Fruit fly (Drosophila melanogaster) whole organism, embryonic: ENCODE measurements around the gene CG1998.

Experiments
- Asciz ChIP-seq: fragments of 200-800 bp; sonication (Bioruptor generic); optimal IDR thresholded peaks from 2 replicates; lab custom pipeline; 2017; ENCODE audit warnings: missing biosample characterization, mild to moderate bottlenecking, missing genetic modification characterization, missing genetic modification reagents
- Atf3 ChIP-seq: fragments of 200-800 bp; sonication (Bioruptor generic); optimal IDR thresholded peaks from 3 replicates; lab custom pipeline; 2016; ENCODE audit warnings: missing biosample characterization, missing genetic modification characterization
- B-H1 ChIP-seq: fragments of 200-800 bp; sonication (Bioruptor generic); IDR thresholded peaks from 3 replicates; pipeline ENCODE4 v1.3.6; 2022; ENCODE audit warnings: missing biosample characterization, missing genetic modification characterization
- CG10267 ChIP-seq: fragments of 200-800 bp; sonication (Bioruptor generic); optimal IDR thresholded peaks from 2 replicates; lab custom pipeline; 2018; ENCODE audit warnings: missing biosample characterization, mild to moderate bottlenecking, missing genetic modification characterization, moderate library complexity
- CG10543 ChIP-seq: fragments of 200-800 bp; sonication (Bioruptor generic); optimal IDR thresholded peaks from 3 replicates; lab custom pipeline; 2017; ENCODE audit warnings: missing biosample characterization, mild to moderate bottlenecking, missing genetic modification characterization, moderate library complexity
- CG14014 ChIP-seq: fragments of 200-800 bp; sonication (Bioruptor generic); IDR thresholded peaks from 2 replicates; pipeline ENCODE4 v1.3.6; 2022; ENCODE audit warnings: missing biosample characterization, missing genetic modification characterization
- CG14860 ChIP-seq: fragments of 200-800 bp; sonication (Bioruptor generic); IDR thresholded peaks from 3 replicates; pipeline ENCODE4 v1.3.6; 2022; ENCODE audit warnings: missing biosample characterization, missing genetic modification characterization; ENCODE audit not compliant: partially characterized antibody
- CG15514 ChIP-seq: fragments of 200-800 bp; sonication (Bioruptor generic); optimal IDR thresholded peaks from 3 replicates; lab custom pipeline; 2017; ENCODE audit warnings: missing biosample characterization, missing genetic modification characterization, mild to moderate bottlenecking, moderate library complexity, missing genetic modification reagents
- CG15601 ChIP-seq: fragments of 200-800 bp; sonication (Bioruptor generic); optimal IDR thresholded peaks from 3 replicates; lab custom pipeline; 2019; ENCODE audit warnings: missing biosample characterization, mild to moderate bottlenecking, missing genetic modification characterization, moderate library complexity
- CG1603 ChIP-seq: fragments of 200-800 bp; sonication (Bioruptor generic); optimal IDR thresholded peaks from 2 replicates; lab custom pipeline; 2019; ENCODE audit warnings: missing biosample characterization, mild to moderate bottlenecking, missing genetic modification characterization, moderate library complexity
- CG17802 ChIP-seq: fragments of 200-800 bp; sonication (Bioruptor generic); optimal IDR thresholded peaks from 2 replicates; lab custom pipeline; 2018; ENCODE audit warnings: missing biosample characterization, mild to moderate bottlenecking, missing genetic modification characterization, moderate library complexity
- CG18262 ChIP-seq: fragments of 200-800 bp; optimal IDR thresholded peaks from 3 replicates; lab custom pipeline; 2019; ENCODE audit warnings: missing biosample characterization, mild to moderate bottlenecking, missing genetic modification characterization, moderate library complexity
- CG2712 ChIP-seq: fragments of 200-800 bp; optimal IDR thresholded peaks from 3 replicates; lab custom pipeline; 2019; ENCODE audit warnings: missing biosample characterization, mild to moderate bottlenecking, missing genetic modification characterization, moderate library complexity
- CG32767 ChIP-seq: fragments of 200-800 bp; sonication (Bioruptor generic); IDR thresholded peaks from 2 replicates; pipeline ENCODE4 v1.3.6; 2022; ENCODE audit warnings: missing biosample characterization, missing genetic modification characterization
- CG34376 ChIP-seq: fragments of 200-800 bp; sonication (Bioruptor generic); optimal IDR thresholded peaks from 2 replicates; lab custom pipeline; 2018; ENCODE audit warnings: missing biosample characterization, mild to moderate bottlenecking, missing genetic modification characterization
- CG4360 ChIP-seq: fragments of 200-800 bp; sonication (Bioruptor generic); IDR thresholded peaks from 2 replicates; pipeline ENCODE4 v1.3.6; 2022; ENCODE audit warnings: missing biosample characterization, missing genetic modification characterization
- CG4707 ChIP-seq: fragments of 200-800 bp; sonication (Bioruptor generic); optimal IDR thresholded peaks from 2 replicates; lab custom pipeline; 2018; ENCODE audit warnings: missing biosample characterization, mild to moderate bottlenecking, missing genetic modification characterization, moderate library complexity
- CG5953 ChIP-seq: fragments of 200-800 bp; sonication (Bioruptor generic); IDR thresholded peaks from 2 replicates; pipeline ENCODE4 v1.3.6; 2022; ENCODE audit warnings: missing biosample characterization, missing genetic modification characterization
- CG7987 ChIP-seq: fragments of 200-800 bp; sonication (Bioruptor generic); optimal IDR thresholded peaks from 2 replicates; lab custom pipeline; 2018; ENCODE audit warnings: missing biosample characterization, mild to moderate bottlenecking, missing genetic modification characterization, moderate library complexity
- CG9215 ChIP-seq: fragments of 200-800 bp; sonication (Bioruptor generic); IDR thresholded peaks from 2 replicates; pipeline ENCODE4 v1.3.6; 2022; ENCODE audit warnings: missing biosample characterization, missing genetic modification characterization
- CG9727 ChIP-seq: fragments of 200-800 bp; sonication (Bioruptor generic); optimal IDR thresholded peaks from 3 replicates; lab custom pipeline; 2017; ENCODE audit warnings: missing biosample characterization, mild to moderate bottlenecking, missing genetic modification characterization
- Dp ChIP-seq: fragments of 200-800 bp; sonication (Bioruptor generic); optimal IDR thresholded peaks from 2 replicates; lab custom pipeline; 2018; ENCODE audit warnings: missing biosample characterization, mild to moderate bottlenecking, missing genetic modification characterization, moderate library complexity
- Dref ChIP-seq: fragments of 200-800 bp; sonication (Bioruptor generic); IDR thresholded peaks from 2 replicates; pipeline ENCODE4 v1.3.6; 2022; ENCODE audit warnings: missing biosample characterization, missing genetic modification characterization
- E2f2 ChIP-seq: fragments of 200-800 bp; sonication (Bioruptor generic); IDR thresholded peaks from 2 replicates; pipeline ENCODE4 v1.3.6; 2022; ENCODE audit warnings: missing biosample characterization, missing genetic modification characterization
- Elba2 ChIP-seq: fragments of 200-800 bp; sonication (Bioruptor generic); optimal IDR thresholded peaks from 3 replicates; lab custom pipeline; 2016; ENCODE audit warnings: missing biosample characterization, missing genetic modification characterization
- Fer3 ChIP-seq: fragments of 200-800 bp; sonication (Bioruptor generic); optimal IDR thresholded peaks from 2 replicates; lab custom pipeline; 2018; ENCODE audit warnings: missing biosample characterization, mild to moderate bottlenecking, missing genetic modification characterization, moderate library complexity
- Gug ChIP-seq: fragments of 200-800 bp; sonication (Bioruptor generic); IDR thresholded peaks from 4 replicates; pipeline ENCODE4 v1.3.6; 2022; ENCODE audit warnings: missing biosample characterization, missing genetic modification characterization
- Hmx ChIP-seq: fragments of 200-800 bp; sonication (Bioruptor generic); optimal IDR thresholded peaks from 2 replicates; lab custom pipeline; 2016; ENCODE audit warnings: missing biosample characterization, missing genetic modification characterization
- Lim3 ChIP-seq: fragments of 200-800 bp; sonication (Bioruptor generic); IDR thresholded peaks from 2 replicates; pipeline ENCODE4 v1.3.6; 2022; ENCODE audit warnings: missing biosample characterization, missing genetic modification characterization
- MESR4 ChIP-seq: fragments of 200-800 bp; sonication (Bioruptor generic); optimal IDR thresholded peaks from 2 replicates; lab custom pipeline; 2018; ENCODE audit warnings: missing biosample characterization, mild to moderate bottlenecking, missing genetic modification characterization, moderate library complexity
- NC2β ChIP-seq: fragments of 200-800 bp; sonication (Bioruptor generic); optimal IDR thresholded peaks from 2 replicates; lab custom pipeline; 2016; ENCODE audit warnings: missing biosample characterization, missing genetic modification characterization
- Neu2 ChIP-seq: fragments of 200-800 bp; sonication (Bioruptor generic); optimal IDR thresholded peaks from 3 replicates; lab custom pipeline; 2016; ENCODE audit warnings: missing biosample characterization, missing genetic modification characterization, borderline replicate concordance
- NfI ChIP-seq: fragments of 200-800 bp; sonication (Bioruptor generic); optimal IDR thresholded peaks from 3 replicates; lab custom pipeline; 2018; ENCODE audit warnings: missing biosample characterization, mild to moderate bottlenecking, missing genetic modification characterization, moderate library complexity
- Vsx1 ChIP-seq: fragments of 200-800 bp; sonication (Bioruptor generic); optimal IDR thresholded peaks from 2 replicates; lab custom pipeline; 2017; ENCODE audit warnings: missing biosample characterization, mild to moderate bottlenecking, missing genetic modification characterization, missing genetic modification reagents
- aop ChIP-seq: fragments of 200-800 bp; sonication (Bioruptor generic); IDR thresholded peaks from 2 replicates; pipeline ENCODE4 v1.3.6; 2022; ENCODE audit warnings: missing biosample characterization, missing genetic modification characterization
- ash1 ChIP-seq: fragments of 200-800 bp; sonication (Bioruptor generic); optimal IDR thresholded peaks from 2 replicates; lab custom pipeline; 2018; ENCODE audit warnings: missing biosample characterization, mild to moderate bottlenecking, missing genetic modification characterization
- dan ChIP-seq: fragments of 200-800 bp; sonication (Bioruptor generic); IDR thresholded peaks from 2 replicates; pipeline ENCODE4 v1.3.6; 2022; ENCODE audit warnings: missing biosample characterization, missing genetic modification characterization
- fru ChIP-seq: fragments of >200 bp; optimal IDR thresholded peaks from 2 replicates; lab custom pipeline; 2017
- gsb ChIP-seq: fragments of 200-800 bp; sonication (Bioruptor generic); IDR thresholded peaks from 2 replicates; pipeline ENCODE4 v1.3.6; 2022; ENCODE audit warnings: missing biosample characterization, missing genetic modification characterization
- h ChIP-seq: fragments of >200 bp; optimal IDR thresholded peaks from 2 replicates; lab custom pipeline; 2017
- insv ChIP-seq, 2 experiments: fragments of 200-800 bp; sonication (Bioruptor generic); optimal IDR thresholded peaks; 3 replicates each; lab custom pipeline; 2016 to 2018; ENCODE audit warnings: missing biosample characterization in 2 of 2, missing genetic modification characterization in 2 of 2
- nerfin-1 ChIP-seq: fragments of 200-800 bp; sonication (Bioruptor generic); optimal IDR thresholded peaks from 3 replicates; lab custom pipeline; 2019; ENCODE audit warnings: missing biosample characterization, mild to moderate bottlenecking, missing genetic modification characterization, moderate library complexity
- nmo ChIP-seq: fragments of 200-800 bp; sonication (Bioruptor generic); optimal IDR thresholded peaks from 2 replicates; lab custom pipeline; 2018; ENCODE audit warnings: missing biosample characterization, mild to moderate bottlenecking, missing genetic modification characterization, moderate library complexity
- pb ChIP-seq: fragments of 200-800 bp; sonication (Bioruptor generic); optimal IDR thresholded peaks from 3 replicates; lab custom pipeline; 2016; ENCODE audit warnings: missing biosample characterization, missing genetic modification characterization
- pros ChIP-seq: fragments of 200-800 bp; sonication (Bioruptor generic); optimal IDR thresholded peaks from 3 replicates; lab custom pipeline; 2019; ENCODE audit warnings: missing biosample characterization, mild to moderate bottlenecking, missing genetic modification characterization, moderate library complexity
- sisA ChIP-seq: fragments of 200-800 bp; sonication (Bioruptor generic); IDR thresholded peaks from 2 replicates; pipeline ENCODE4 v1.3.6; 2022; ENCODE audit warnings: missing biosample characterization, missing genetic modification characterization
- sna ChIP-seq: fragments of 200-800 bp; sonication (Bioruptor generic); IDR thresholded peaks from 2 replicates; pipeline ENCODE4 v1.3.6; 2022; ENCODE audit warnings: missing biosample characterization, missing genetic modification characterization; ENCODE audit not compliant: partially characterized antibody
- tx ChIP-seq: fragments of 200-800 bp; sonication (Bioruptor generic); optimal IDR thresholded peaks from 2 replicates; lab custom pipeline; 2016; ENCODE audit warnings: missing biosample characterization, missing genetic modification characterization
- usp ChIP-seq: fragments of >200 bp; optimal IDR thresholded peaks from 2 replicates; lab custom pipeline; 2017; ENCODE audit warnings: missing biosample characterization, missing genetic modification characterization
- zen2 ChIP-seq: fragments of 200-800 bp; sonication (Bioruptor generic); IDR thresholded peaks from 3 replicates; pipeline ENCODE4 v1.3.6; 2022; ENCODE audit warnings: missing biosample characterization, missing genetic modification characterization; ENCODE audit not compliant: partially characterized antibody

The CG1998 gene

DNA sequence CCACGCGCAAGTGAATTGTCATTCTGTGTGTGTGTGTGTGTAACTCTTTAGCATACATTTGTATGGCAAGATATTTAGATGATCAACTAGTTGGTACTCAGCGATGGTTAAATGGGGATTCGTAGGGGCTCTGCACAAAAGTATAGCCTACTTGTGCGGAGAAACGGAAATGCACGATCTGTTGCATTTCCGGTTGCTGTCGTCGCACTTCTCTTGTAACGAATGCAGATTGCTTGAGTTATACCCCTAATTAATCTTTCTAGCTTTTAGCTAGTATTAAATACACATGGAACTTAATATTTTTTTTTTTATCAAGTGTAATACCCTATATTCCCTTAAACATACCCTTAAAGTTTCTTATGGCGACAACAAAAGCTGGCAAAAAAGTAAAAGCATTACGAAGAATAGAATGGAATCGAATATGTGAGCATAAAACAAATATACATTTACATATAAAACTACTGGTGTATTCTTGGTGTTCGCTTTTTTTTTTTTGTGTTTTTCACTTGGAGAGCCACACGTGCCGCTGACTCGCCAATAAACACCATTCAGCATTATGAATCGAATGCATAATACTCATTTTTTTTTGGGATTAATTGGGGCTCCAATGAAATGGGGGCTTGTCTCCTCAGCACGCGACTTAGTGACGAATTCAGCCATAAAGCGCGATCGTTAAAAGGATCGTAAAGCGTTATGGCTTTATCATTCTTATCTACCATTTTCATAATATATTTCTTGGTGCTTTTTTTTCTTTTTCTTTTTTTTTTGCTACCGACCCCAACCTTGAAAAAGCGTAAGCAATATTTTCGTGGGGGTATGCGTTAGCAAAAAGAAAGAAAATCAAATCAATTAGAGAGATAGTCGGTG, 21.5 kb downstream of the CG1998 start (continued):
- TF ChIP-seq MESR4 (GFP tag; lab: Kevin White, UChicago) (no peak), CG9727 (peak; percentile 66), usp (GFP tag; lab: Kevin White, UChicago) (no peak), CG15514 (no peak), sisA (GFP tag; lab: Robert Waterston, UW) (no peak), aop (GFP tag; lab: Robert Waterston, UW) (no peak), gsb (GFP tag; lab: Robert Waterston, UW) (no peak), ash1 (GFP tag; lab: Kevin White, UChicago) (no peak), h (no peak), B-H1 (GFP tag; lab: Robert Waterston, UW) (no peak), NC2β (GFP tag; lab: Kevin White, UChicago) (no peak), fru (no peak), nerfin-1 (no peak), tx (GFP tag; lab: Kevin White, UChicago) (peak; percentile 50), CG1603 (peak; percentile 5), CG14860 (no peak), CG17802 (no peak), CG14014 (GFP tag; lab: Robert Waterston, UW) (peak; percentile 59; the same call in 1 of the 2 replicates), CG18262 (tag; lab: Kevin White, UChicago) (no peak), insv (GFP tag; optimal IDR thresholded peaks at IDR 0.05; lab: Kevin White, UChicago) (no peak), CG10267 (tag; lab: Kevin White, UChicago) (no peak), Dp (no peak), dan (no peak), E2f2 (no peak; the same call in 1 of the 2 replicates), Lim3 (no peak), Fer3 (peak; percentile 48), CG5953 (no peak), Neu2 (GFP tag; lab: Kevin White, UChicago) (no peak), CG2712 (peak; percentile 17), CG32767 (GFP tag; lab: Robert Waterston, UW) (no peak), Dref (no peak), CG4360 (GFP tag; lab: Robert Waterston, UW) (no peak), zen2 (GFP tag; lab: Robert Waterston, UW) (no peak), CG9215 (GFP tag; lab: Robert Waterston, UW) (peak; percentile 74), pros (GFP tag; lab: Kevin White, UChicago) (no peak), Vsx1 (GFP tag; lab: Kevin White, UChicago) (no peak), nmo (GFP tag; lab: Kevin White, UChicago) (no peak), CG15601 (tag; lab: Kevin White, UChicago) (no peak), Asciz (GFP tag; lab: Kevin White, UChicago) (no peak), CG7987 (GFP tag; lab: Kevin White, UChicago) (no peak), NfI (GFP tag; lab: Kevin White, UChicago) (peak; percentile 21), Hmx (GFP tag; lab: Kevin White, UChicago) (no peak), Atf3 (no peak), Gug (GFP tag; lab: Robert Waterston, UW) (0 out of 4 replicates have a peak, but pooled peaks have one; percentile 21), CG4707 (GFP tag; lab: Kevin White, UChicago) (no peak), CG10543 (no peak), Elba2 (GFP tag; lab: Kevin White, UChicago) (no peak), pb (no peak), CG34376 (no peak), sna (no peak)
